Worm (Caenorhabditis elegans) whole organism, L1 larva: Measurements from ENCODE around the gene B0280.2.

Experiments used
- C16A3.4 ChIP-seq: fragments of 150-350 bp; optimal IDR thresholded peaks from 2 replicates; lab custom pipeline; 2014; ENCODE audit warnings: missing biosample characterization, missing genetic modification characterization
- Y116A8C.19 ChIP-seq: sonication (generic microtip); optimal IDR thresholded peaks from 2 replicates; lab custom pipeline; 2016; ENCODE audit warnings: missing compliant biosample characterization, missing genetic modification characterization, borderline replicate concordance
- aha-1 ChIP-seq: fragments of 150-350 bp; optimal IDR thresholded peaks from 2 replicates; lab custom pipeline; 2014; ENCODE audit warnings: missing biosample characterization, missing genetic modification characterization
- alr-1 ChIP-seq: fragments of 200-800 bp; sonication (Bioruptor generic); optimal IDR thresholded peaks from 2 replicates; lab custom pipeline; 2018; ENCODE audit warnings: borderline replicate concordance, mild to moderate bottlenecking, missing genetic modification characterization, missing compliant biosample characterization
- aly-2 ChIP-seq: fragments of 150-350 bp; optimal IDR thresholded peaks from 2 replicates; lab custom pipeline; 2014; ENCODE audit warnings: missing biosample characterization, missing genetic modification characterization
- ama-1 ChIP-seq: fragments of 150-350 bp; optimal IDR thresholded peaks from 2 replicates; lab custom pipeline; 2014
- blmp-1 ChIP-seq: fragments of 150-350 bp; optimal IDR thresholded peaks from 2 replicates; lab custom pipeline; 2014; ENCODE audit warnings: missing biosample characterization, missing genetic modification characterization
- ceh-8 ChIP-seq: fragments of 200-800 bp; sonication (Bioruptor generic); optimal IDR thresholded peaks from 2 replicates; lab custom pipeline; 2018; ENCODE audit warnings: mild to moderate bottlenecking, missing genetic modification characterization, moderate library complexity, missing compliant biosample characterization
- ceh-82 ChIP-seq, 3 experiments: fragments of 150-350 bp in 1 of 3; sonication (generic microtip) in 2 of 3; optimal IDR thresholded peaks; 2 replicates each; lab custom pipeline; 2014 to 2017; ENCODE audit warnings: missing biosample characterization in 3 of 3, missing genetic modification characterization in 3 of 3
- ceh-90 ChIP-seq: sonication (generic microtip); optimal IDR thresholded peaks from 2 replicates; lab custom pipeline; 2016; ENCODE audit warnings: missing genetic modification characterization, missing compliant biosample characterization
- ces-1 ChIP-seq: fragments of 150-350 bp; optimal IDR thresholded peaks from 2 replicates; lab custom pipeline; 2014; ENCODE audit warnings: missing biosample characterization, missing genetic modification reagents, missing genetic modification characterization
- dpl-1 ChIP-seq, 3 experiments: fragments of 150-350 bp in 2 of 3; sonication (generic microtip) in 1 of 3; optimal IDR thresholded peaks; 2 replicates each; lab custom pipeline; 2014 to 2017; ENCODE audit warnings: missing biosample characterization in 3 of 3, missing genetic modification characterization in 3 of 3, missing genetic modification reagents in 3 of 3
- efl-1 ChIP-seq, 4 experiments: fragments of 150-350 bp; optimal IDR thresholded peaks in 3 of 4; peaks in 1 of 4; 1 replicate in 1 of 4; 2 replicates in 3 of 4; lab custom pipeline; 2014; ENCODE audit warnings: missing biosample characterization in 2 of 4, missing genetic modification characterization in 2 of 4, missing genetic modification reagents in 2 of 4
- efl-3 ChIP-seq: fragments of 200-800 bp; sonication (Bioruptor generic); optimal IDR thresholded peaks from 2 replicates; lab custom pipeline; 2018; ENCODE audit warnings: mild to moderate bottlenecking, missing genetic modification characterization, missing compliant biosample characterization
- elt-2 ChIP-seq: sonication (generic microtip); optimal IDR thresholded peaks from 2 replicates; lab custom pipeline; 2016; ENCODE audit warnings: missing genetic modification characterization, mild to moderate bottlenecking, inconsistent platforms, missing compliant biosample characterization, missing genetic modification reagents
- ets-5 ChIP-seq: fragments of 200-800 bp; sonication (Bioruptor generic); IDR thresholded peaks from 2 replicates; pipeline ENCODE4 v1.3.6; 2022; ENCODE audit warnings: missing genetic modification characterization, missing compliant biosample characterization
- fkh-10 ChIP-seq: sonication (generic microtip); optimal IDR thresholded peaks from 2 replicates; lab custom pipeline; 2017; ENCODE audit warnings: missing biosample characterization, missing genetic modification reagents, missing genetic modification characterization
- grh-1 ChIP-seq: fragments of 200-800 bp; sonication (Bioruptor generic); IDR thresholded peaks from 2 replicates; pipeline ENCODE4 v1.3.6; 2022; ENCODE audit warnings: missing genetic modification reagents, missing genetic modification characterization, missing compliant biosample characterization
- hlh-4 ChIP-seq: sonication (generic microtip); optimal IDR thresholded peaks from 2 replicates; lab custom pipeline; 2016; ENCODE audit warnings: mild to moderate bottlenecking, missing genetic modification characterization, missing compliant biosample characterization
- hpl-2 ChIP-seq: fragments of 150-350 bp; optimal IDR thresholded peaks from 2 replicates; lab custom pipeline; 2014; ENCODE audit warnings: missing biosample characterization, missing genetic modification reagents, missing genetic modification characterization
- jun-1 ChIP-seq: fragments of 150-350 bp; optimal IDR thresholded peaks from 2 replicates; lab custom pipeline; 2014; ENCODE audit warnings: missing biosample characterization, missing genetic modification reagents, missing genetic modification characterization
- lin-35 ChIP-seq, 2 experiments: fragments of 150-350 bp; optimal IDR thresholded peaks; 2 replicates each; lab custom pipeline; 2014; ENCODE audit warnings: missing biosample characterization in 2 of 2, missing genetic modification characterization in 2 of 2, missing genetic modification reagents in 2 of 2
- lir-3 ChIP-seq: sonication (generic microtip); optimal IDR thresholded peaks from 2 replicates; lab custom pipeline; 2016; ENCODE audit warnings: mild to moderate bottlenecking, missing genetic modification characterization, moderate library complexity, missing compliant biosample characterization; ENCODE audit not compliant: poor library complexity
- lsy-2 ChIP-seq, 2 experiments: fragments of 150-350 bp; optimal IDR thresholded peaks; 2 replicates each; lab custom pipeline; 2014; ENCODE audit warnings: missing biosample characterization in 2 of 2, missing genetic modification characterization in 2 of 2
- mab-9 ChIP-seq: fragments of 200-800 bp; sonication (Bioruptor generic); IDR thresholded peaks from 2 replicates; pipeline ENCODE4 v1.3.6; 2022; ENCODE audit warnings: missing genetic modification reagents, missing genetic modification characterization, missing compliant biosample characterization
- mef-2 ChIP-seq: fragments of 150-350 bp; optimal IDR thresholded peaks from 2 replicates; lab custom pipeline; 2014; ENCODE audit warnings: missing biosample characterization, missing genetic modification characterization
- mep-1 ChIP-seq: fragments of 150-350 bp; optimal IDR thresholded peaks from 2 replicates; lab custom pipeline; 2014; ENCODE audit warnings: missing biosample characterization, missing genetic modification characterization
- nhr-12 ChIP-seq: sonication (generic microtip); optimal IDR thresholded peaks from 2 replicates; lab custom pipeline; 2017; ENCODE audit warnings: missing biosample characterization, missing genetic modification characterization
- nhr-19 ChIP-seq: fragments of 200-800 bp; sonication (Bioruptor generic); conservative IDR thresholded peaks from 2 replicates; pipeline ENCODE4 v1.3.6; 2022; ENCODE audit warnings: missing genetic modification characterization, missing compliant biosample characterization
- nhr-28 ChIP-seq: fragments of 150-350 bp; optimal IDR thresholded peaks from 2 replicates; lab custom pipeline; 2014; ENCODE audit warnings: missing biosample characterization, missing genetic modification characterization
- nhr-71 ChIP-seq: sonication (generic microtip); optimal IDR thresholded peaks from 2 replicates; lab custom pipeline; 2016; ENCODE audit warnings: mild to moderate bottlenecking, missing genetic modification characterization, moderate library complexity, missing compliant biosample characterization
- nhr-76 ChIP-seq: sonication (generic microtip); optimal IDR thresholded peaks from 2 replicates; lab custom pipeline; 2017; ENCODE audit warnings: missing biosample characterization, missing genetic modification characterization
- nhr-77 ChIP-seq: fragments of 150-350 bp; optimal IDR thresholded peaks from 2 replicates; lab custom pipeline; 2014; ENCODE audit warnings: missing biosample characterization, missing genetic modification characterization
- nhr-85 ChIP-seq: sonication (generic microtip); peaks from one replicate; lab custom pipeline; 2016; ENCODE audit warnings: missing genetic modification characterization, inconsistent platforms, missing compliant biosample characterization
- nhr-90 ChIP-seq: sonication (generic microtip); optimal IDR thresholded peaks from 2 replicates; lab custom pipeline; 2016; ENCODE audit warnings: mild to moderate bottlenecking, missing genetic modification characterization, missing compliant biosample characterization; ENCODE audit not compliant: poor library complexity
- pax-3 ChIP-seq: fragments of 200-800 bp; sonication (Bioruptor generic); optimal IDR thresholded peaks from 2 replicates; lab custom pipeline; 2018; ENCODE audit warnings: mild to moderate bottlenecking, missing genetic modification characterization, moderate library complexity, missing compliant biosample characterization
- sox-4 ChIP-seq: sonication (generic microtip); optimal IDR thresholded peaks from 2 replicates; lab custom pipeline; 2016; ENCODE audit warnings: missing genetic modification characterization, missing compliant biosample characterization
- swsn-7 ChIP-seq: sonication (generic microtip); optimal IDR thresholded peaks from 2 replicates; lab custom pipeline; 2016; ENCODE audit warnings: missing genetic modification characterization, missing compliant biosample characterization
- tlp-1 ChIP-seq: fragments of 150-350 bp; optimal IDR thresholded peaks from 2 replicates; lab custom pipeline; 2014; ENCODE audit warnings: missing biosample characterization, missing genetic modification characterization
- unc-30 ChIP-seq: sonication (generic microtip); optimal IDR thresholded peaks from 2 replicates; lab custom pipeline; 2017; ENCODE audit warnings: missing biosample characterization, missing genetic modification characterization
- unc-98 ChIP-seq: fragments of 200-800 bp; sonication (Bioruptor generic); IDR thresholded peaks from 2 replicates; pipeline ENCODE4 v1.3.6; 2022; ENCODE audit warnings: missing genetic modification characterization, missing compliant biosample characterization
- vab-15 ChIP-seq: sonication (generic microtip); optimal IDR thresholded peaks from 2 replicates; lab custom pipeline; 2017; ENCODE audit warnings: missing genotype, mild to moderate bottlenecking, missing genetic modification characterization, missing compliant biosample characterization
- zag-1 ChIP-seq: fragments of 150-350 bp; optimal IDR thresholded peaks from 2 replicates; lab custom pipeline; 2014; ENCODE audit warnings: missing biosample characterization, missing genetic modification characterization
- zip-4 ChIP-seq: fragments of 200-800 bp; sonication (Bioruptor generic); optimal IDR thresholded peaks from 2 replicates; lab custom pipeline; 2018; ENCODE audit warnings: mild to moderate bottlenecking, missing genetic modification characterization, moderate library complexity, missing compliant biosample characterization
- ztf-11 ChIP-seq, 2 experiments: sonication (generic microtip); optimal IDR thresholded peaks; 2 replicates each; lab custom pipeline; 2016 to 2017; ENCODE audit warnings: missing genetic modification characterization in 2 of 2, missing biosample characterization in 1 of 2, missing compliant biosample characterization in 1 of 2

B0280.2 gene

DNA sequence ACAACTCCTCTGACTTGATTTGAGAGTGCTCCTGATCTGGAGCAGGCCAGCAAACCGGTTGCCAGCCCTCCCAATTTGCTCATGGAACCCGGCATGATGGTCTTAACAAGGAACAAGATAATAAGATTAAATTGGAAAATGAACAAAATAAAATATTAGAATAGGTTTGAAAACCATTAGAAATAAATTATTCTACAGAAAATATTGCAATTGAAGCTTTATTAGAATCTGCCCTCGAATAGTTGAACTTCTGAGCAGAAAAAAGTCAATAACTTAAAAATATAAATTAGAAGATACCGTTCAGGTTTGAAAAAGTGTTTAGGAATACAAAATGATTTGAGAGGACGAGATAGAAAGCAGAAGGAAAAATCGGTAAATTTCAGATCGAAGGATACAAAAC lies 34.2 kb downstream of the B0280.2 start, which contains the start of gene nuo-4:
Gene nuo-4 (minus strand): TSS at position 101 of the 400 bp plus-strand sequence.
- TF ChIP-seq ces-1 (GFP tag; lab: Kevin White, UChicago) (no peak), lin-35 (GFP tag; optimal IDR thresholded peaks at IDR 0.05; lab: Kevin White, UChicago) (no peak), swsn-7 (no peak), nhr-90 (tag; lab: Kevin White, UChicago) (no peak), aly-2 (tag; lab: Kevin White, UChicago) (no peak), dpl-1 (GFP tag; optimal IDR thresholded peaks at IDR 0.05; lab: Kevin White, UChicago) (no peak), zag-1 (no peak), nhr-19 (no peak), hlh-4 (no peak), mab-9 (GFP tag; lab: Robert Waterston, UW) (no peak)
- TF ChIP-seq, all 84 proteins: peak for 0

DNA sequence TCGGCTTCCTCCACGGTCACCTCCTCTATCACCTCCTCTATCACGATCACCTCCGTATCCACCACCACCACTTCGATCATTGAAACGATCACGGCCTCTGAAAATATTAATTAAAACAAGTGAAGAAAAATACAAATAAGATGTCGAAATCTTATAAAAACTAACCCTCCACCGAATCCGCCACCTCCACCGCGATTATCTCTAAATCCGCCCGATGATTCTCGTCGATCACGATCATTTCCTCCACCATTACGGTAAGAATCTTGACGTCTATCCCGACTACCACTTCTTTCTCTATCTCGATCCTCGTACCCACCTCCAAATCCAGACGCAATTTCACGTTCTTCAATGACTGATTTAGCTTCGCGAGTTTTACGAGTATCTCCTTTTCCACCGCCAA lies 34.8 kb downstream of the B0280.2 start:
- no peak for TF ChIP-seq ceh-8 (GFP tag; lab: Kevin White, UChicago)
- TF ChIP-seq fkh-10 (GFP tag; lab: Kevin White, UChicago): no peak

DNA sequence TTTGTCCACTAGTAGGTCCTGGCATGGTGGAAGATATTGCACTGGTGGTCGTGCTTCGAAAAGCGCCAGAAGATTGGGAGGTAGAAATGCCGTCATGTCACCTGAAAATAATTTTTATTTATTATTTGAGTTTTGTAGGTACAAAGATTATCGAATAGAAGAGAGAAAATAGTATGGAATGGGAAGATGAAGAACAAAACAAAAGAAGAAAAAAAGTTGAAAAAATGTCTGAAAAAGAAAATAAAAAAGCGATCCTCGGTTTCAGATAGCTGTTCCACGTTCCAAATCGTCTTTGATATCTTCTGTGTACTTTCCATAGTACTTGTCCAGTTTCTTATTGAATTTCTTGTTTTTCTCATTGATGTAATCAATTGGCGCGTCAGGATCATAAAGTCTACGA lies 36.6 kb downstream of the B0280.2 start, which contains the start of gene rnp-7:
Gene rnp-7 (minus strand): TSS at position 101 of the 400 bp plus-strand sequence.
- TF ChIP-seq efl-1 (optimal IDR thresholded peaks at IDR 0.05; lab: Kevin White, UChicago) (no peak), efl-1 (GFP tag; optimal IDR thresholded peaks at IDR 0.05 in 1 of 2; lab: Kevin White, UChicago) (peak in 1 of 2 experiments; percentile 59), nhr-77 (no peak)

- TF ChIP-seq alr-1 (no peak), vab-15 (tag; lab: Kevin White, UChicago) (no peak), C16A3.4 (tag; lab: Kevin White, UChicago) (peak; percentile 93), elt-2 (peak; percentile 45), grh-1 (peak; percentile 80), nhr-85 (tag; lab: Kevin White, UChicago) (peak; percentile 97), ces-1 (GFP tag; lab: Kevin White, UChicago) (no peak), pax-3 (tag; lab: Kevin White, UChicago) (peak; percentile 82), unc-30 (no peak), hpl-2 (GFP tag; lab: Kevin White, UChicago) (peak; percentile 52), ztf-11 (tag; optimal IDR thresholded peaks at IDR 0.05; lab: Kevin White, UChicago) (peak in 1 of 2 experiments; percentile 57), lsy-2 (tag; optimal IDR thresholded peaks at IDR 0.05; lab: Kevin White, UChicago) (peak; percentile 95), efl-3 (no peak), ama-1 (lab: Kevin White, UChicago) (peak; percentile 56), ceh-82 (tag; optimal IDR thresholded peaks at IDR 0.05; lab: Kevin White, UChicago) (peak; percentile 55 to 96 (median 67)), lin-35 (GFP tag; optimal IDR thresholded peaks at IDR 0.05; lab: Kevin White, UChicago) (peak; percentile 93 to 96), nhr-77 (peak; percentile 89), nhr-71 (tag; lab: Kevin White, UChicago) (peak; percentile 95), nhr-28 (tag; lab: Kevin White, UChicago) (no peak), aly-2 (tag; lab: Kevin White, UChicago) (peak; percentile 8), mep-1 (tag; lab: Kevin White, UChicago) (peak; percentile 86), unc-98 (GFP tag; lab: Robert Waterston, UW) (no peak), Y116A8C.19 (tag; lab: Kevin White, UChicago) (no peak), sox-4 (tag; lab: Kevin White, UChicago) (no peak), nhr-12 (tag; lab: Kevin White, UChicago) (no peak), jun-1 (tag; lab: Kevin White, UChicago) (peak; percentile 86), mef-2 (tag; lab: Kevin White, UChicago) (peak; percentile 62), tlp-1 (no peak), nhr-76 (tag; lab: Kevin White, UChicago) (no peak), blmp-1 (tag; lab: Kevin White, UChicago) (peak; percentile 82), zip-4 (peak; percentile 60), ets-5 (GFP tag; lab: Robert Waterston, UW) (no peak), aha-1 (tag; lab: Kevin White, UChicago) (peak; percentile 72), ceh-90 (tag; lab: Kevin White, UChicago) (no peak), lir-3 (peak; percentile 62)
Observed at ce11 chrIII:7162065-7162762, 37.8 kb downstream of the B0280.2 start, which contains the start of the genes syf-2 and K04G7.1. Gene syf-2, minus strand, starts transcription at chrIII:7162115. Gene K04G7.1, plus strand, starts transcription at chrIII:7162712.
